Worm (Caenorhabditis elegans): Measurements from ENCODE around the gene gldi-6.

DNA sequence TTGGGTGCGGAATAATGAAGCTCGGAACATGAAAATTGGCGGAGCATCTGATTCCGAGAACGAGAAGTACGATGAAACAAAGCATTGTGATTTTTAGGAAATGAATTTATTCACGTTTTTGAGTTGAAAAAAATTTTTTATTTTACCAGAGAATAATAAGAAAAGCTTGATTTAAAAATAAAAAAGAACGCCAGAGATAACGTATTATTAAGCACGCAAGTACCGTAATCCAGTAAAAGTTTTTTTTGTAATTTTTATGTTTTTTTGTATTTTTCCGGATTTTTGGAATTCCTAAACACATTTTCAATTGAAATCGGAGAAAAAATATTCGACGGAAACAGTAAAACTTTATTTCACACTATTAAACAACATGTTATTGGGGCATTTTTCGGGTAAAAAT is 3.6 kb upstream of the gldi-6 start, which contains the start of gene C16C8.22:
- TF ChIP-seq hlh-4 (tag; optimal IDR thresholded peaks at IDR 0.05) (no peak), mep-1 (tag; optimal IDR thresholded peaks at IDR 0.05) (no peak), fos-1 (tag; optimal IDR thresholded peaks at IDR 0.05) (no peak), unc-62 (GFP tag; optimal IDR thresholded peaks at IDR 0.05) (no peak), nhr-237 (tag; optimal IDR thresholded peaks at IDR 0.05) (no peak), fkh-10 (GFP tag; optimal IDR thresholded peaks at IDR 0.05) (no peak), elt-2 (tag; optimal IDR thresholded peaks at IDR 0.05) (no peak), unc-130 (tag; optimal IDR thresholded peaks at IDR 0.05) (no peak), ama-1 (optimal IDR thresholded peaks at IDR 0.05) (no peak), pax-3 (tag; optimal IDR thresholded peaks at IDR 0.05) (no peak), nhr-28 (tag; optimal IDR thresholded peaks at IDR 0.05) (no peak)

Data from whole organism, L1 larva.